Worm (Caenorhabditis elegans): ENCODE data around the gene ref-1.

ref-1 gene

ce11 chrII:10218171-10218570 lies at the start of gene ref-1:
Gene ref-1, plus strand, starts transcription at chrII:10218471.
- TF ChIP-seq zag-1 (tag; optimal IDR thresholded peaks at IDR 0.05), result no peak

- TF ChIP-seq R02D3.7 (tag; optimal IDR thresholded peaks at IDR 0.05) (no peak), ztf-11 (tag; optimal IDR thresholded peaks at IDR 0.05) (peak; percentile 12), alr-1 (tag; optimal IDR thresholded peaks at IDR 0.05) (no peak), mab-5 (tag; optimal IDR thresholded peaks at IDR 0.05) (no peak), mbf-1 (tag; optimal IDR thresholded peaks at IDR 0.05) (no peak), nhr-6 (tag; optimal IDR thresholded peaks at IDR 0.05) (no peak), lin-11 (tag; optimal IDR thresholded peaks at IDR 0.05) (peak; percentile 63), C34F6.9 (tag; optimal IDR thresholded peaks at IDR 0.05) (peak; percentile 78), sem-4 (tag; optimal IDR thresholded peaks at IDR 0.05) (no peak), nhr-25 (tag; optimal IDR thresholded peaks at IDR 0.05) (no peak), nhr-12 (tag; optimal IDR thresholded peaks at IDR 0.05) (no peak), snpc-4 (tag; optimal IDR thresholded peaks at IDR 0.05) (no peak), skn-1 (tag; optimal IDR thresholded peaks at IDR 0.05) (no peak), dmd-4 (tag; optimal IDR thresholded peaks at IDR 0.05) (no peak), zag-1 (tag; optimal IDR thresholded peaks at IDR 0.05) (peak; percentile 43), peb-1 (tag; optimal IDR thresholded peaks at IDR 0.05) (no peak), elt-3 (tag; optimal IDR thresholded peaks at IDR 0.05) (no peak), ceh-82 (tag; optimal IDR thresholded peaks at IDR 0.05) (no peak), gmeb-1 (tag; optimal IDR thresholded peaks at IDR 0.05) (no peak), crh-2 (tag; optimal IDR thresholded peaks at IDR 0.05) (peak; percentile 59), lin-39 (tag; optimal IDR thresholded peaks at IDR 0.05) (no peak), unc-55 (GFP tag; optimal IDR thresholded peaks at IDR 0.05) (peak; percentile 76), egl-27 (tag; optimal IDR thresholded peaks at IDR 0.05) (peak; percentile 48), unc-39 (tag; optimal IDR thresholded peaks at IDR 0.05) (peak; percentile 82), lsy-2 (tag; optimal IDR thresholded peaks at IDR 0.05) (peak; percentile 27 to 65), nhr-77 (tag; optimal IDR thresholded peaks at IDR 0.05) (no peak), unc-62 (GFP tag; optimal IDR thresholded peaks at IDR 0.05) (no peak), nhr-10 (tag; optimal IDR thresholded peaks at IDR 0.05) (peak; percentile 5), blmp-1 (tag; optimal IDR thresholded peaks at IDR 0.05; ENCODE audit: insufficient read depth) (no peak), nhr-237 (tag; optimal IDR thresholded peaks at IDR 0.05) (no peak), lin-13 (GFP tag; optimal IDR thresholded peaks at IDR 0.05) (peak; percentile 49), ama-1 (optimal IDR thresholded peaks at IDR 0.05) (peak; percentile 30), ztf-4 (tag; optimal IDR thresholded peaks at IDR 0.05) (peak; percentile 56), F13H6.1 (tag; optimal IDR thresholded peaks at IDR 0.05) (peak; percentile 61), nhr-11 (tag; optimal IDR thresholded peaks at IDR 0.05) (no peak), Y55F3AM.14 (GFP tag; optimal IDR thresholded peaks at IDR 0.05) (peak; percentile 38), ZK546.5 (tag; optimal IDR thresholded peaks at IDR 0.05) (no peak), mdl-1 (tag; optimal IDR thresholded peaks at IDR 0.05) (peak in 1 of 2 experiments; percentile 36), nhr-129 (tag; optimal IDR thresholded peaks at IDR 0.05) (peak; percentile 71), sma-3 (GFP tag; optimal IDR thresholded peaks at IDR 0.05) (peak; percentile 13), elt-1 (tag; optimal IDR thresholded peaks at IDR 0.05) (no peak), nhr-21 (tag; optimal IDR thresholded peaks at IDR 0.05) (peak; percentile 55), sma-9 (GFP tag; optimal IDR thresholded peaks at IDR 0.05) (peak; percentile 53), sma-9 (tag; optimal IDR thresholded peaks at IDR 0.05) (no peak), ztf-1 (GFP tag; conservative IDR thresholded peaks at IDR 0.05) (no peak), aly-2 (tag; optimal IDR thresholded peaks at IDR 0.05) (no peak), ceh-16 (tag; optimal IDR thresholded peaks at IDR 0.05) (no peak), nhr-23 (tag; optimal IDR thresholded peaks at IDR 0.05) (no peak), fos-1 (tag; optimal IDR thresholded peaks at IDR 0.05) (peak; percentile 33)
Measured at ce11 chrII:10168905-10169782, 49.1 kb upstream of the ref-1 start, which contains the start of gene daf-19. Gene daf-19, minus strand, starts transcription at chrII:10169346.

Measured in whole organism, L2 larva.